Worm (Caenorhabditis elegans): ENCODE measurements around the gene ints-7.

DNA sequence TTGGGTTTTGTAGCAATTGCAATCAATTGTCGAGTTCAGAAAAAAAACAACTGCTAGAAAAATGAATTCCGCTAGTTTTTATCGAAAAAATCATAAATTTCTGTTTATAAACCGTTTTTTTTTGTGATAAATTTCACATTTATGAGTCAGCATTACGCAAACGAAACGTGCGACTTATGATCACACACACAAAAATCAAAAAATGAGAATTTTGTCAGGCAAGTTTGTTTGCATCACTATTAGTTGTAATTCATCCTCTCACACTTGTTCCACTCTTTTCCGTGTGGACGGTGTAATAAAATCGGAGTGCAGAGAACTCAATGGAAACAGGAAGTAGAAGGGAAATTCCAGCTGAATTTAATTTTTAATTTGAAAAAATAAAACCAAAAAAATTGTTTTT, 5.3 kb upstream of the ints-7 start, which contains the start of gene pcs-1:
- TF ChIP-seq nhr-237 (tag; optimal IDR thresholded peaks at IDR 0.05), result no peak
- no peak for TF ChIP-seq lsy-2 (tag; optimal IDR thresholded peaks at IDR 0.05)
- TF ChIP-seq nhr-77 (tag; optimal IDR thresholded peaks at IDR 0.05), result no peak
